Fruit fly (Drosophila melanogaster) whole organism, embryonic: ENCODE measurements around the gene CG43954.
A peak's percentile ranks its signal among the peaks of the same experiment; 100 is the strongest.

ENCODE experiments used
- Adf1 ChIP-seq: fragments of 200-800 bp; sonication (Bioruptor generic); IDR thresholded peaks from 2 replicates; pipeline ENCODE4 v1.3.6; 2022; ENCODE audit warnings: missing biosample characterization, missing genetic modification characterization
- Bdp1 ChIP-seq: fragments of 200-800 bp; sonication (Bioruptor generic); optimal IDR thresholded peaks from 3 replicates; lab custom pipeline; 2016; ENCODE audit warnings: missing biosample characterization, missing genetic modification characterization
- CG10209 ChIP-seq: fragments of 200-800 bp; sonication (Bioruptor generic); optimal IDR thresholded peaks from 3 replicates; lab custom pipeline; 2017; ENCODE audit warnings: missing biosample characterization, mild to moderate bottlenecking, missing genetic modification characterization, missing genetic modification reagents
- CG13123 ChIP-seq: fragments of 200-800 bp; sonication (Bioruptor generic); optimal IDR thresholded peaks from 2 replicates; lab custom pipeline; 2016; ENCODE audit warnings: missing biosample characterization, missing genetic modification characterization
- CG13424 ChIP-seq: fragments of 200-800 bp; sonication (Bioruptor generic); optimal IDR thresholded peaks from 2 replicates; lab custom pipeline; 2019; ENCODE audit warnings: missing biosample characterization, mild to moderate bottlenecking, missing genetic modification characterization, moderate library complexity
- CG15011 ChIP-seq: fragments of 200-800 bp; sonication (Bioruptor generic); optimal IDR thresholded peaks from 3 replicates; lab custom pipeline; 2018; ENCODE audit warnings: missing biosample characterization, mild to moderate bottlenecking, missing genetic modification characterization
- CG15073 ChIP-seq: fragments of 200-800 bp; sonication (Bioruptor generic); optimal IDR thresholded peaks from 2 replicates; lab custom pipeline; 2016; ENCODE audit warnings: missing biosample characterization, missing genetic modification characterization
- CG15479 ChIP-seq: fragments of 200-800 bp; sonication (Bioruptor generic); optimal IDR thresholded peaks from 3 replicates; lab custom pipeline; 2019; ENCODE audit warnings: missing biosample characterization, mild to moderate bottlenecking, missing genetic modification characterization, moderate library complexity
- CG17612 ChIP-seq: fragments of 200-800 bp; sonication (Bioruptor generic); IDR thresholded peaks from 2 replicates; pipeline ENCODE4 v1.3.6; 2022; ENCODE audit warnings: missing biosample characterization, missing genetic modification characterization
- CG17802 ChIP-seq: fragments of 200-800 bp; sonication (Bioruptor generic); optimal IDR thresholded peaks from 2 replicates; lab custom pipeline; 2018; ENCODE audit warnings: missing biosample characterization, mild to moderate bottlenecking, missing genetic modification characterization, moderate library complexity
- CG18011 ChIP-seq: fragments of 200-800 bp; sonication (Bioruptor generic); optimal IDR thresholded peaks from 2 replicates; lab custom pipeline; 2017; ENCODE audit warnings: missing biosample characterization, missing genetic modification characterization, mild to moderate bottlenecking, moderate library complexity, missing genotype
- CG18599 ChIP-seq: fragments of 200-800 bp; sonication (Bioruptor generic); optimal IDR thresholded peaks from 3 replicates; lab custom pipeline; 2017; ENCODE audit warnings: missing biosample characterization, missing genetic modification characterization, mild to moderate bottlenecking, moderate library complexity, missing genetic modification reagents
- CG18619 ChIP-seq: fragments of 200-800 bp; sonication (Bioruptor generic); optimal IDR thresholded peaks from 3 replicates; lab custom pipeline; 2017; ENCODE audit warnings: missing biosample characterization, mild to moderate bottlenecking, missing genetic modification characterization
- CG3065 ChIP-seq: fragments of 200-800 bp; sonication (Bioruptor generic); optimal IDR thresholded peaks from 2 replicates; lab custom pipeline; 2016; ENCODE audit warnings: missing biosample characterization, missing genetic modification characterization
- CG31365 ChIP-seq: fragments of 200-800 bp; sonication (Bioruptor generic); optimal IDR thresholded peaks from 2 replicates; lab custom pipeline; 2018; ENCODE audit warnings: missing biosample characterization, mild to moderate bottlenecking, missing genetic modification characterization
- CG32532 ChIP-seq: fragments of 200-800 bp; sonication (Bioruptor generic); IDR thresholded peaks from 2 replicates; pipeline ENCODE4 v1.3.6; 2022; ENCODE audit warnings: missing biosample characterization, missing genetic modification characterization
- CG33557 ChIP-seq: fragments of 200-800 bp; sonication (Bioruptor generic); optimal IDR thresholded peaks from 2 replicates; lab custom pipeline; 2019; ENCODE audit warnings: missing biosample characterization, mild to moderate bottlenecking, missing genetic modification characterization, moderate library complexity
- CG5953 ChIP-seq: fragments of 200-800 bp; sonication (Bioruptor generic); IDR thresholded peaks from 2 replicates; pipeline ENCODE4 v1.3.6; 2022; ENCODE audit warnings: missing biosample characterization, missing genetic modification characterization
- CG6765 ChIP-seq: fragments of 200-800 bp; sonication (Bioruptor generic); optimal IDR thresholded peaks from 3 replicates; lab custom pipeline; 2017; ENCODE audit warnings: missing biosample characterization, mild to moderate bottlenecking, missing genetic modification characterization
- CG8359 ChIP-seq: fragments of 200-800 bp; sonication (Bioruptor generic); optimal IDR thresholded peaks from 2 replicates; lab custom pipeline; 2017; ENCODE audit warnings: missing biosample characterization, mild to moderate bottlenecking, missing genetic modification characterization, borderline replicate concordance
- CG8478 ChIP-seq: fragments of >200 bp; optimal IDR thresholded peaks from 2 replicates; lab custom pipeline; 2018
- CG9215 ChIP-seq: fragments of 200-800 bp; sonication (Bioruptor generic); IDR thresholded peaks from 2 replicates; pipeline ENCODE4 v1.3.6; 2022; ENCODE audit warnings: missing biosample characterization, missing genetic modification characterization
- CG9932 ChIP-seq: fragments of 200-800 bp; sonication (Bioruptor generic); IDR thresholded peaks from 2 replicates; pipeline ENCODE4 v1.3.6; 2022; ENCODE audit warnings: missing biosample characterization, missing genetic modification characterization
- Camta ChIP-seq: fragments of 200-800 bp; sonication (Bioruptor generic); optimal IDR thresholded peaks from 2 replicates; lab custom pipeline; 2016; ENCODE audit warnings: missing biosample characterization, missing genetic modification characterization
- CrebB ChIP-seq: fragments of 200-800 bp; sonication (Bioruptor generic); optimal IDR thresholded peaks from 3 replicates; lab custom pipeline; 2018; ENCODE audit warnings: missing biosample characterization, mild to moderate bottlenecking, missing genetic modification characterization
- E2f1 ChIP-seq: fragments of 200-800 bp; sonication (Bioruptor generic); IDR thresholded peaks from 2 replicates; pipeline ENCODE4 v1.3.6; 2022; ENCODE audit warnings: missing biosample characterization, missing genetic modification characterization
- E2f2 ChIP-seq: fragments of 200-800 bp; sonication (Bioruptor generic); IDR thresholded peaks from 2 replicates; pipeline ENCODE4 v1.3.6; 2022; ENCODE audit warnings: missing biosample characterization, missing genetic modification characterization
- H2.0 ChIP-seq: fragments of 200-800 bp; sonication (Bioruptor generic); IDR thresholded peaks from 2 replicates; pipeline ENCODE4 v1.3.6; 2022; ENCODE audit warnings: missing biosample characterization, missing genetic modification characterization
- Lim3 ChIP-seq: fragments of 200-800 bp; sonication (Bioruptor generic); IDR thresholded peaks from 2 replicates; pipeline ENCODE4 v1.3.6; 2022; ENCODE audit warnings: missing biosample characterization, missing genetic modification characterization
- NK7.1 ChIP-seq: fragments of 200-800 bp; sonication (Bioruptor generic); optimal IDR thresholded peaks from 3 replicates; lab custom pipeline; 2016; ENCODE audit warnings: missing biosample characterization, missing genetic modification characterization
- Nf-YB ChIP-seq: fragments of 200-800 bp; sonication (Bioruptor generic); optimal IDR thresholded peaks from 3 replicates; lab custom pipeline; 2019; ENCODE audit warnings: missing biosample characterization, mild to moderate bottlenecking, missing genetic modification characterization, moderate library complexity
- Oli ChIP-seq: fragments of 200-800 bp; sonication (Bioruptor generic); optimal IDR thresholded peaks from 2 replicates; lab custom pipeline; 2018; ENCODE audit warnings: missing biosample characterization, mild to moderate bottlenecking, missing genetic modification characterization, moderate library complexity
- Rfx ChIP-seq: fragments of 200-800 bp; sonication (Bioruptor generic); IDR thresholded peaks from 2 replicates; pipeline ENCODE4 v1.3.6; 2022; ENCODE audit warnings: missing biosample characterization, missing genetic modification characterization
- Sin3A ChIP-seq: fragments of >200 bp; optimal IDR thresholded peaks from 2 replicates; lab custom pipeline; 2018
- Stat92E ChIP-seq, 3 experiments: fragments of >200 bp in 2 of 3; fragments of 200-800 bp in 1 of 3; sonication (Bioruptor generic) in 1 of 3; optimal IDR thresholded peaks; 2 replicates each; lab custom pipeline; 2017 to 2019; ENCODE audit warnings: missing biosample characterization in 3 of 3, missing genetic modification characterization in 3 of 3, mild to moderate bottlenecking in 1 of 3, moderate library complexity in 1 of 3
- TFAM ChIP-seq: fragments of 200-800 bp; sonication (Bioruptor generic); optimal IDR thresholded peaks from 2 replicates; lab custom pipeline; 2017; ENCODE audit warnings: missing biosample characterization, missing genetic modification characterization, inconsistent platforms
- Tbp ChIP-seq: fragments of >200 bp; optimal IDR thresholded peaks from 2 replicates; lab custom pipeline; 2018; ENCODE audit warnings: missing biosample characterization, missing genetic modification characterization
- Xrp1 ChIP-seq: fragments of 200-800 bp; sonication (Bioruptor generic); IDR thresholded peaks from 2 replicates; pipeline ENCODE4 v1.3.6; 2022; ENCODE audit warnings: missing biosample characterization, missing genetic modification characterization
- ab ChIP-seq: fragments of 200-800 bp; sonication (Bioruptor generic); optimal IDR thresholded peaks from 2 replicates; lab custom pipeline; 2016; ENCODE audit warnings: missing biosample characterization, missing genetic modification characterization
- bab2 ChIP-seq: fragments of 200-800 bp; sonication (Bioruptor generic); optimal IDR thresholded peaks from 2 replicates; lab custom pipeline; 2016; ENCODE audit warnings: missing biosample characterization, missing genetic modification characterization
- cas ChIP-seq: fragments of 200-800 bp; sonication (Bioruptor generic); IDR thresholded peaks from 2 replicates; pipeline ENCODE4 v1.3.6; 2022; ENCODE audit warnings: missing biosample characterization, missing genetic modification characterization
- dm ChIP-seq: fragments of 200-800 bp; sonication (Bioruptor generic); optimal IDR thresholded peaks from 3 replicates; lab custom pipeline; 2016; ENCODE audit warnings: missing biosample characterization, missing genetic modification characterization
- fd102C ChIP-seq: fragments of 200-800 bp; sonication (Bioruptor generic); optimal IDR thresholded peaks from 2 replicates; lab custom pipeline; 2018; ENCODE audit warnings: missing biosample characterization, mild to moderate bottlenecking, missing genetic modification characterization, moderate library complexity
- grau ChIP-seq: fragments of 200-800 bp; optimal IDR thresholded peaks from 3 replicates; lab custom pipeline; 2019; ENCODE audit warnings: missing biosample characterization, mild to moderate bottlenecking, missing genetic modification characterization, moderate library complexity
- lmd ChIP-seq: fragments of 200-800 bp; sonication (Bioruptor generic); IDR thresholded peaks from 2 replicates; pipeline ENCODE4 v1.3.6; 2022; ENCODE audit warnings: missing biosample characterization, missing genetic modification characterization
- mam ChIP-seq: fragments of 200-800 bp; sonication (Bioruptor generic); optimal IDR thresholded peaks from 3 replicates; lab custom pipeline; 2016; ENCODE audit warnings: missing biosample characterization, missing genetic modification characterization
- odd ChIP-seq: fragments of 200-800 bp; sonication (Bioruptor generic); optimal IDR thresholded peaks from 2 replicates; lab custom pipeline; 2017; ENCODE audit warnings: missing biosample characterization, mild to moderate bottlenecking, missing genetic modification characterization
- psq ChIP-seq: fragments of 200-800 bp; sonication (Bioruptor generic); optimal IDR thresholded peaks from 2 replicates; lab custom pipeline; 2017; ENCODE audit warnings: missing biosample characterization, missing genetic modification characterization
- seq ChIP-seq: fragments of 200-800 bp; sonication (Bioruptor generic); IDR thresholded peaks from 2 replicates; pipeline ENCODE4 v1.3.6; 2022; ENCODE audit warnings: missing biosample characterization, missing genetic modification characterization
- so ChIP-seq: fragments of 200-800 bp; sonication (Bioruptor generic); IDR thresholded peaks from 3 replicates; pipeline ENCODE4 v1.3.6; 2022; ENCODE audit warnings: missing biosample characterization, missing genetic modification characterization
- stwl ChIP-seq: fragments of 200-800 bp; sonication (Bioruptor generic); optimal IDR thresholded peaks from 3 replicates; lab custom pipeline; 2018; ENCODE audit warnings: missing biosample characterization, mild to moderate bottlenecking, missing genetic modification characterization, moderate library complexity
- unc-4 ChIP-seq: fragments of 200-800 bp; sonication (Bioruptor generic); IDR thresholded peaks from 2 replicates; pipeline ENCODE4 v1.3.6; 2022; ENCODE audit warnings: missing biosample characterization, missing genetic modification characterization; ENCODE audit not compliant: partially characterized antibody
- unpg ChIP-seq: fragments of 200-800 bp; sonication (Bioruptor generic); optimal IDR thresholded peaks from 3 replicates; lab custom pipeline; 2018; ENCODE audit warnings: missing biosample characterization, mild to moderate bottlenecking, missing genetic modification characterization, moderate library complexity

The CG43954 gene

dm6 chr3L:16714193-16714538, 2.7 kb upstream of the CG43954 start:
- no peak for TF ChIP-seq unc-4
- TF ChIP-seq CG9932 (GFP tag; lab: Robert Waterston, UW) = peak; percentile 40; the same call in 1 of the 2 replicates
- TF ChIP-seq ab (GFP tag; lab: Kevin White, UChicago) = no peak
- TF ChIP-seq cas (GFP tag; lab: Robert Waterston, UW) = no peak
- no peak for TF ChIP-seq unpg (GFP tag; lab: Kevin White, UChicago)
- TF ChIP-seq grau = peak; percentile 75
- no peak for TF ChIP-seq H2.0 (GFP tag; lab: Robert Waterston, UW)
- TF ChIP-seq so = 0 out of 3 replicates have a peak, but pooled peaks have one; percentile 3
- peak; percentile 13 for TF ChIP-seq Camta
- no peak for TF ChIP-seq odd (GFP tag; lab: Kevin White, UChicago)
- no peak for TF ChIP-seq CG6765 (GFP tag; lab: Kevin White, UChicago)
- TF ChIP-seq dm (GFP tag; lab: Kevin White, UChicago) = peak; percentile 14
- TF ChIP-seq seq = peak; percentile 35; the same call in 1 of the 2 replicates
- TF ChIP-seq Adf1 (GFP tag; lab: Robert Waterston, UW) = peak; percentile 46; the same call in 1 of the 2 replicates
- TF ChIP-seq CG32532 (GFP tag; lab: Robert Waterston, UW) = 0 out of 2 replicates have a peak, but pooled peaks have one; percentile 16
- no peak for TF ChIP-seq CG9215
- no peak for TF ChIP-seq E2f1 (GFP tag; lab: Robert Waterston, UW)
- TF ChIP-seq Rfx = peak; percentile 53
- no peak for TF ChIP-seq Lim3 (GFP tag; lab: Robert Waterston, UW)
- TF ChIP-seq CG13424 (tag; lab: Kevin White, UChicago) = peak; percentile 7
- TF ChIP-seq CG10209 (GFP tag; lab: Kevin White, UChicago) = peak; percentile 30
- TF ChIP-seq stwl = no peak
- no peak for TF ChIP-seq CG33557 (GFP tag; lab: Kevin White, UChicago)
- TF ChIP-seq CG18011 (GFP tag; lab: Kevin White, UChicago) = no peak
- TF ChIP-seq NK7.1 (GFP tag; lab: Kevin White, UChicago) = no peak
- no peak for TF ChIP-seq Sin3A
- TF ChIP-seq CG17802 = no peak
- no peak for TF ChIP-seq CG13123
- no peak for TF ChIP-seq CG15073
- no peak for TF ChIP-seq psq (GFP tag; lab: Kevin White, UChicago)
- no peak for TF ChIP-seq CG5953 (GFP tag; lab: Robert Waterston, UW)
- TF ChIP-seq mam (GFP tag; lab: Kevin White, UChicago) = no peak
- TF ChIP-seq CG18599 (GFP tag; lab: Kevin White, UChicago) = peak; percentile 56
- peak; percentile 33 for TF ChIP-seq Xrp1
- TF ChIP-seq Bdp1 (GFP tag; lab: Kevin White, UChicago) = no peak
- no peak for TF ChIP-seq CG17612
- no peak for TF ChIP-seq Stat92E (GFP tag; optimal IDR thresholded peaks at IDR 0.05; lab: Kevin White, UChicago)
- TF ChIP-seq CrebB (tag; lab: Kevin White, UChicago) = no peak
- no peak for TF ChIP-seq CG8478 (lab: Kevin White, UChicago)
- no peak for TF ChIP-seq fd102C (GFP tag; lab: Kevin White, UChicago)
- TF ChIP-seq CG8359 (GFP tag; lab: Kevin White, UChicago) = no peak
- TF ChIP-seq CG18619 (GFP tag; lab: Kevin White, UChicago) = no peak
- no peak for TF ChIP-seq lmd
- TF ChIP-seq TFAM (GFP tag; lab: Kevin White, UChicago) = no peak
- TF ChIP-seq Oli (tag; lab: Kevin White, UChicago) = peak; percentile 2
- no peak for TF ChIP-seq CG31365 (tag; lab: Kevin White, UChicago)
- no peak for TF ChIP-seq CG3065
- TF ChIP-seq CG15479 (GFP tag; lab: Kevin White, UChicago) = no peak
- no peak for TF ChIP-seq Tbp (GFP tag; lab: Kevin White, UChicago)
- TF ChIP-seq CG15011 = peak; percentile 34
- peak; percentile 11 for TF ChIP-seq bab2 (GFP tag; lab: Kevin White, UChicago)
- TF ChIP-seq E2f2 (GFP tag; lab: Robert Waterston, UW) = no peak
- no peak for TF ChIP-seq Nf-YB (GFP tag; lab: Kevin White, UChicago)
